Fruit fly (Drosophila melanogaster) whole organism, embryonic: Measurements from ENCODE around the gene odd.

ENCODE experiments used
- Atf6 ChIP-seq: fragments of 200-800 bp; sonication (Bioruptor generic); IDR thresholded peaks from 2 replicates; pipeline ENCODE4 v1.3.6; 2022; ENCODE audit warnings: missing biosample characterization, missing genetic modification characterization
- CG10321 ChIP-seq: fragments of 200-800 bp; sonication (Bioruptor generic); IDR thresholded peaks from 2 replicates; pipeline ENCODE4 v1.3.6; 2022; ENCODE audit warnings: missing biosample characterization, missing genetic modification characterization
- CG10462 ChIP-seq: fragments of 200-800 bp; sonication (Bioruptor generic); optimal IDR thresholded peaks from 2 replicates; lab custom pipeline; 2016; ENCODE audit warnings: missing biosample characterization, missing genetic modification characterization
- CG11085 ChIP-seq: fragments of 200-800 bp; sonication (Bioruptor generic); IDR thresholded peaks from 2 replicates; pipeline ENCODE4 v1.3.6; 2022; ENCODE audit warnings: missing biosample characterization, missing genetic modification characterization
- CG12219 ChIP-seq: fragments of 200-800 bp; sonication (Bioruptor generic); optimal IDR thresholded peaks from 3 replicates; lab custom pipeline; 2018; ENCODE audit warnings: missing biosample characterization, mild to moderate bottlenecking, missing genetic modification characterization
- CG1233 ChIP-seq: fragments of 200-800 bp; sonication (Bioruptor generic); optimal IDR thresholded peaks from 4 replicates; lab custom pipeline; 2018; ENCODE audit warnings: missing biosample characterization, mild to moderate bottlenecking, missing genetic modification characterization
- CG12659 ChIP-seq: fragments of 200-800 bp; sonication (Bioruptor generic); optimal IDR thresholded peaks from 3 replicates; lab custom pipeline; 2017; ENCODE audit warnings: mild to moderate bottlenecking, missing biosample characterization, missing genetic modification reagents, missing genetic modification characterization
- CG13123 ChIP-seq: fragments of 200-800 bp; sonication (Bioruptor generic); optimal IDR thresholded peaks from 2 replicates; lab custom pipeline; 2016; ENCODE audit warnings: missing biosample characterization, missing genetic modification characterization
- CG13287 ChIP-seq: fragments of 200-800 bp; sonication (Bioruptor generic); IDR thresholded peaks from 2 replicates; pipeline ENCODE4 v1.3.6; 2022; ENCODE audit warnings: missing biosample characterization, missing genetic modification characterization; ENCODE audit not compliant: partially characterized antibody
- CG13424 ChIP-seq: fragments of 200-800 bp; sonication (Bioruptor generic); optimal IDR thresholded peaks from 2 replicates; lab custom pipeline; 2019; ENCODE audit warnings: missing biosample characterization, mild to moderate bottlenecking, missing genetic modification characterization, moderate library complexity
- CG14050 ChIP-seq: fragments of 200-800 bp; sonication (Bioruptor generic); IDR thresholded peaks from 3 replicates; pipeline ENCODE4 v1.3.6; 2022; ENCODE audit warnings: missing biosample characterization, missing genetic modification characterization
- CG14441 ChIP-seq: fragments of 200-800 bp; sonication (Bioruptor generic); IDR thresholded peaks from 2 replicates; pipeline ENCODE4 v1.3.6; 2022; ENCODE audit warnings: missing biosample characterization, missing genetic modification characterization
- CG17186 ChIP-seq: fragments of 200-800 bp; sonication (Bioruptor generic); optimal IDR thresholded peaks from 3 replicates; lab custom pipeline; 2017; ENCODE audit warnings: missing biosample characterization, missing genetic modification reagents, missing genetic modification characterization
- CG17359 ChIP-seq: fragments of 200-800 bp; sonication (Bioruptor generic); optimal IDR thresholded peaks from 3 replicates; lab custom pipeline; 2018; ENCODE audit warnings: missing biosample characterization, mild to moderate bottlenecking, missing genetic modification characterization, moderate library complexity
- CG17568 ChIP-seq: fragments of 200-800 bp; sonication (Bioruptor generic); optimal IDR thresholded peaks from 2 replicates; lab custom pipeline; 2018; ENCODE audit warnings: missing biosample characterization, mild to moderate bottlenecking, missing genetic modification characterization, moderate library complexity
- CG17912 ChIP-seq: fragments of 200-800 bp; sonication (Bioruptor generic); optimal IDR thresholded peaks from 2 replicates; lab custom pipeline; 2018; ENCODE audit warnings: missing biosample characterization, mild to moderate bottlenecking, missing genetic modification characterization
- CG18262 ChIP-seq: fragments of 200-800 bp; optimal IDR thresholded peaks from 3 replicates; lab custom pipeline; 2019; ENCODE audit warnings: missing biosample characterization, mild to moderate bottlenecking, missing genetic modification characterization, moderate library complexity
- CG18476 ChIP-seq: fragments of 200-800 bp; sonication (Bioruptor generic); optimal IDR thresholded peaks from 2 replicates; lab custom pipeline; 2016; ENCODE audit warnings: missing biosample characterization, mild to moderate bottlenecking, missing genetic modification characterization
- CG18599 ChIP-seq: fragments of 200-800 bp; sonication (Bioruptor generic); optimal IDR thresholded peaks from 3 replicates; lab custom pipeline; 2017; ENCODE audit warnings: missing biosample characterization, missing genetic modification characterization, mild to moderate bottlenecking, moderate library complexity, missing genetic modification reagents
- CG3163 ChIP-seq: fragments of 200-800 bp; sonication (Bioruptor generic); optimal IDR thresholded peaks from 3 replicates; lab custom pipeline; 2016; ENCODE audit warnings: missing biosample characterization, missing genetic modification characterization
- CG3281 ChIP-seq: fragments of 200-800 bp; sonication (Bioruptor generic); optimal IDR thresholded peaks from 3 replicates; lab custom pipeline; 2017; ENCODE audit warnings: missing biosample characterization, mild to moderate bottlenecking, missing genetic modification characterization
- CG34422 ChIP-seq: fragments of 200-800 bp; sonication (Bioruptor generic); IDR thresholded peaks from 3 replicates; pipeline ENCODE4 v1.3.6; 2022; ENCODE audit warnings: missing biosample characterization, missing genetic modification characterization
- CG3838 ChIP-seq: fragments of 200-800 bp; sonication (Bioruptor generic); optimal IDR thresholded peaks from 3 replicates; lab custom pipeline; 2016; ENCODE audit warnings: missing biosample characterization, missing genetic modification characterization
- CG6654 ChIP-seq: fragments of 200-800 bp; sonication (Bioruptor generic); optimal IDR thresholded peaks from 2 replicates; lab custom pipeline; 2017; ENCODE audit warnings: missing biosample characterization, mild to moderate bottlenecking, missing genetic modification characterization
- CG7372 ChIP-seq: fragments of 200-800 bp; sonication (Bioruptor generic); IDR thresholded peaks from 2 replicates; pipeline ENCODE4 v1.3.6; 2022; ENCODE audit warnings: missing biosample characterization, missing genetic modification characterization
- CG9727 ChIP-seq: fragments of 200-800 bp; sonication (Bioruptor generic); optimal IDR thresholded peaks from 3 replicates; lab custom pipeline; 2017; ENCODE audit warnings: missing biosample characterization, mild to moderate bottlenecking, missing genetic modification characterization
- Drgx ChIP-seq: fragments of 200-800 bp; sonication (Bioruptor generic); IDR thresholded peaks from 2 replicates; pipeline ENCODE4 v1.3.6; 2022; ENCODE audit warnings: missing biosample characterization, missing genetic modification characterization
- GATAe ChIP-seq: fragments of 200-800 bp; sonication (Bioruptor generic); conservative IDR thresholded peaks from 2 replicates; pipeline ENCODE4 v1.3.6; 2022; ENCODE audit warnings: missing biosample characterization, missing genetic modification characterization
- Hr3 ChIP-seq: fragments of 200-800 bp; sonication (Bioruptor generic); optimal IDR thresholded peaks from 3 replicates; lab custom pipeline; 2016; ENCODE audit warnings: missing biosample characterization, missing genetic modification characterization
- Hr39 ChIP-seq: fragments of >200 bp; optimal IDR thresholded peaks from 2 replicates; lab custom pipeline; 2017
- Oli ChIP-seq: fragments of 200-800 bp; sonication (Bioruptor generic); optimal IDR thresholded peaks from 2 replicates; lab custom pipeline; 2018; ENCODE audit warnings: missing biosample characterization, mild to moderate bottlenecking, missing genetic modification characterization, moderate library complexity
- Poxn ChIP-seq: fragments of 200-800 bp; sonication (Bioruptor generic); IDR thresholded peaks from 2 replicates; pipeline ENCODE4 v1.3.6; 2022; ENCODE audit warnings: missing biosample characterization, missing genetic modification characterization
- Sry-δ ChIP-seq: fragments of 200-800 bp; sonication (Bioruptor generic); optimal IDR thresholded peaks from 2 replicates; lab custom pipeline; 2016; ENCODE audit warnings: missing biosample characterization, missing genetic modification characterization
- aop ChIP-seq: fragments of 200-800 bp; sonication (Bioruptor generic); IDR thresholded peaks from 2 replicates; pipeline ENCODE4 v1.3.6; 2022; ENCODE audit warnings: missing biosample characterization, missing genetic modification characterization
- cad ChIP-seq: fragments of >200 bp; optimal IDR thresholded peaks from 2 replicates; lab custom pipeline; 2017; ENCODE audit warnings: missing biosample characterization, missing genetic modification characterization
- chm ChIP-seq: fragments of 200-800 bp; sonication (Bioruptor generic); IDR thresholded peaks from 2 replicates; pipeline ENCODE4 v1.3.6; 2022; ENCODE audit warnings: missing biosample characterization, missing genetic modification characterization
- dmrt11E ChIP-seq: fragments of 200-800 bp; sonication (Bioruptor generic); optimal IDR thresholded peaks from 3 replicates; lab custom pipeline; 2018; ENCODE audit warnings: missing biosample characterization, mild to moderate bottlenecking, missing genetic modification characterization, moderate library complexity
- grau ChIP-seq: fragments of 200-800 bp; optimal IDR thresholded peaks from 3 replicates; lab custom pipeline; 2019; ENCODE audit warnings: missing biosample characterization, mild to moderate bottlenecking, missing genetic modification characterization, moderate library complexity
- grn ChIP-seq: fragments of 200-800 bp; sonication (Bioruptor generic); optimal IDR thresholded peaks from 3 replicates; lab custom pipeline; 2017; ENCODE audit warnings: missing biosample characterization, missing genetic modification characterization
- gt ChIP-seq: fragments of 200-800 bp; sonication (Bioruptor generic); IDR thresholded peaks from 2 replicates; pipeline ENCODE4 v1.3.6; 2022; ENCODE audit warnings: missing biosample characterization, missing genetic modification characterization
- jigr1 ChIP-seq: fragments of 200-800 bp; sonication (Bioruptor generic); IDR thresholded peaks from 3 replicates; pipeline ENCODE4 v1.3.6; 2022; ENCODE audit warnings: missing biosample characterization, missing genetic modification characterization
- kay ChIP-seq: fragments of 200-800 bp; sonication (Bioruptor generic); optimal IDR thresholded peaks from 2 replicates; lab custom pipeline; 2016; ENCODE audit warnings: missing biosample characterization, missing genetic modification characterization
- luna ChIP-seq: fragments of 200-800 bp; sonication (Bioruptor generic); optimal IDR thresholded peaks from 2 replicates; lab custom pipeline; 2016; ENCODE audit warnings: missing biosample characterization, missing genetic modification characterization
- p53 ChIP-seq: fragments of 200-800 bp; sonication (Bioruptor generic); optimal IDR thresholded peaks from 2 replicates; lab custom pipeline; 2016; ENCODE audit warnings: missing biosample characterization, missing genetic modification characterization
- prd ChIP-seq, 3 experiments: fragments of >200 bp in 2 of 3; fragments of 200-800 bp in 1 of 3; sonication (Bioruptor generic) in 1 of 3; optimal IDR thresholded peaks in 2 of 3; IDR thresholded peaks in 1 of 3; 2 replicates in 2 of 3; 3 replicates in 1 of 3; pipeline versions ENCODE4 v1.3.6 to Lab custom; 2017 to 2022; ENCODE audit warnings: missing biosample characterization in 1 of 3, missing genetic modification characterization in 1 of 3
- rib ChIP-seq: fragments of 200-800 bp; sonication (Bioruptor generic); IDR thresholded peaks from 2 replicates; pipeline ENCODE4 v1.3.6; 2022; ENCODE audit warnings: missing biosample characterization, missing genetic modification characterization
- sim ChIP-seq: fragments of 200-800 bp; sonication (Bioruptor generic); IDR thresholded peaks from 2 replicates; pipeline ENCODE4 v1.3.6; 2022; ENCODE audit warnings: missing biosample characterization, missing genetic modification characterization
- sisA ChIP-seq: fragments of 200-800 bp; sonication (Bioruptor generic); IDR thresholded peaks from 2 replicates; pipeline ENCODE4 v1.3.6; 2022; ENCODE audit warnings: missing biosample characterization, missing genetic modification characterization
- slou ChIP-seq: fragments of 200-800 bp; sonication (Bioruptor generic); optimal IDR thresholded peaks from 3 replicates; lab custom pipeline; 2016; ENCODE audit warnings: missing biosample characterization, missing genetic modification characterization
- sr ChIP-seq: fragments of 200-800 bp; sonication (Bioruptor generic); IDR thresholded peaks from 3 replicates; pipeline ENCODE4 v1.3.6; 2022; ENCODE audit warnings: missing biosample characterization, missing genetic modification characterization
- tio ChIP-seq: fragments of 200-800 bp; sonication (Bioruptor generic); optimal IDR thresholded peaks from 2 replicates; lab custom pipeline; 2017; ENCODE audit warnings: missing biosample characterization, missing genetic modification characterization, inconsistent platforms
- wek ChIP-seq: fragments of 200-800 bp; sonication (Bioruptor generic); optimal IDR thresholded peaks from 3 replicates; lab custom pipeline; 2018; ENCODE audit warnings: missing biosample characterization, mild to moderate bottlenecking, missing genetic modification characterization, moderate library complexity

odd gene

dm6 chr2L:3655698-3656105, 49.1 kb upstream of the odd start (continued):
- peak; percentile 94 for TF ChIP-seq grn (GFP tag; lab: Kevin White, UChicago)
- TF ChIP-seq GATAe (GFP tag; lab: Robert Waterston, UW): peak; percentile 97
- peak; percentile 98 for TF ChIP-seq sisA
- TF ChIP-seq CG10321 (GFP tag; lab: Robert Waterston, UW): peak; percentile 82
- TF ChIP-seq Drgx (GFP tag; lab: Robert Waterston, UW): peak; percentile 100
- peak; percentile 99 for TF ChIP-seq CG18599 (GFP tag; lab: Kevin White, UChicago)
- TF ChIP-seq rib (GFP tag; lab: Robert Waterston, UW): peak; percentile 98
- peak; percentile 99 for TF ChIP-seq CG13424
- TF ChIP-seq CG17568: peak; percentile 98
- TF ChIP-seq CG10462: peak; percentile 96
- TF ChIP-seq tio: peak; percentile 95
- TF ChIP-seq Hr39 (lab: Kevin White, UChicago): no peak
- TF ChIP-seq CG1233 (GFP tag; lab: Kevin White, UChicago): peak; percentile 98
- TF ChIP-seq luna (GFP tag; lab: Kevin White, UChicago): peak; percentile 96
- peak; percentile 94 for TF ChIP-seq CG13123 (GFP tag; lab: Kevin White, UChicago)
- TF ChIP-seq cad: no peak
- TF ChIP-seq CG9727 (GFP tag; lab: Kevin White, UChicago): peak; percentile 98
- peak; percentile 95 for TF ChIP-seq Hr3 (GFP tag; lab: Kevin White, UChicago)
- TF ChIP-seq CG12219 (GFP tag; lab: Kevin White, UChicago): peak; percentile 99
- TF ChIP-seq prd (optimal IDR thresholded peaks at IDR 0.05; lab: Kevin White, UChicago): no peak
- TF ChIP-seq prd (GFP tag; IDR thresholded peaks at IDR 0.05; lab: Robert Waterston, UW): peak; percentile 98
- TF ChIP-seq Oli (tag; lab: Kevin White, UChicago): peak; percentile 99
- peak; percentile 98 for TF ChIP-seq CG18262 (tag; lab: Kevin White, UChicago)
- TF ChIP-seq dmrt11E: peak; percentile 97
- TF ChIP-seq CG17359 (tag; lab: Kevin White, UChicago): peak; percentile 99
- peak; percentile 93 for TF ChIP-seq Poxn (GFP tag; lab: Robert Waterston, UW)
- peak; percentile 87 for TF ChIP-seq aop (GFP tag; lab: Robert Waterston, UW)
- TF ChIP-seq Sry-δ (GFP tag; lab: Kevin White, UChicago): peak; percentile 76
- TF ChIP-seq CG17912: peak; percentile 97
- TF ChIP-seq CG3163 (GFP tag; lab: Kevin White, UChicago): peak; percentile 94
- peak; percentile 98 for TF ChIP-seq Atf6 (GFP tag; lab: Robert Waterston, UW)
- TF ChIP-seq wek (GFP tag; lab: Kevin White, UChicago): peak; percentile 96
- TF ChIP-seq CG7372 (GFP tag; lab: Robert Waterston, UW): peak; percentile 97
- TF ChIP-seq CG3281 (GFP tag; lab: Kevin White, UChicago): peak; percentile 99
- TF ChIP-seq CG13287 (GFP tag; lab: Robert Waterston, UW): peak; percentile 35
- peak; percentile 91 for TF ChIP-seq CG6654 (GFP tag; lab: Kevin White, UChicago)
- TF ChIP-seq slou: peak; percentile 92
- peak; percentile 97 for TF ChIP-seq CG14441 (GFP tag; lab: Robert Waterston, UW)
- TF ChIP-seq CG3838: peak; percentile 88
- peak; percentile 95 for TF ChIP-seq CG18476 (GFP tag; lab: Kevin White, UChicago)
- TF ChIP-seq CG17186 (GFP tag; lab: Kevin White, UChicago): peak; percentile 94
- TF ChIP-seq chm (GFP tag; lab: Robert Waterston, UW): peak; percentile 99
- peak; percentile 86 for TF ChIP-seq sr (GFP tag; lab: Robert Waterston, UW)
- peak; percentile 95 for TF ChIP-seq kay (GFP tag; lab: Kevin White, UChicago)
- peak; percentile 93 for TF ChIP-seq jigr1 (GFP tag; lab: Robert Waterston, UW)
- TF ChIP-seq sim (GFP tag; lab: Robert Waterston, UW): peak; percentile 92
- TF ChIP-seq grau (tag; lab: Kevin White, UChicago): peak; percentile 100
- peak; percentile 98 for TF ChIP-seq CG34422 (GFP tag; lab: Robert Waterston, UW)
- TF ChIP-seq CG11085 (GFP tag; lab: Robert Waterston, UW): peak; percentile 96
- peak; percentile 94 for TF ChIP-seq p53 (GFP tag; lab: Kevin White, UChicago)
- peak; percentile 95 for TF ChIP-seq gt (GFP tag; lab: Robert Waterston, UW)
- peak; percentile 99 for TF ChIP-seq CG12659 (GFP tag; lab: Kevin White, UChicago)
- peak; percentile 97 for TF ChIP-seq CG14050 (GFP tag; lab: Robert Waterston, UW)
